Worm (Caenorhabditis elegans) whole organism, midembryonic: ENCODE measurements around the gene Y62H9A.5.

Experiments
- cog-1 ChIP-seq: sonication (generic microtip); optimal IDR thresholded peaks from 2 replicates; lab custom pipeline; 2016; ENCODE audit warnings: missing genetic modification characterization, missing compliant biosample characterization
- flt-1 ChIP-seq: fragments of 200-800 bp; sonication (Bioruptor generic); IDR thresholded peaks from 2 replicates; pipeline ENCODE4 v1.3.6; 2022; ENCODE audit warnings: missing genetic modification characterization, missing compliant biosample characterization
- med-1 ChIP-seq: sonication (generic microtip); optimal IDR thresholded peaks from 2 replicates; lab custom pipeline; 2017; ENCODE audit warnings: missing genetic modification characterization, mild to moderate bottlenecking, missing compliant biosample characterization, antibody characterized with exemption, missing genetic modification reagents; ENCODE audit not compliant: insufficient read depth
- ztf-29 ChIP-seq: fragments of 200-800 bp; sonication (Bioruptor generic); IDR thresholded peaks from 2 replicates; pipeline ENCODE4 v1.3.6; 2022; ENCODE audit warnings: missing genetic modification reagents, missing genetic modification characterization, missing compliant biosample characterization

- no peak for TF ChIP-seq flt-1 (GFP tag; lab: Robert Waterston, UW)
- TF ChIP-seq med-1 (GFP tag; lab: Kevin White, UChicago): no peak
- TF ChIP-seq ztf-29 (GFP tag; lab: Robert Waterston, UW): no peak
- TF ChIP-seq cog-1: no peak
Observed at ce11 chrX:11870393-11870792, 12.3 kb downstream of the Y62H9A.5 start.
